Worm (Caenorhabditis elegans) whole organism, L3 larva: ENCODE measurements around the gene ncl-1.

Experiments
- R02D3.7 ChIP-seq: fragments of 150-350 bp; optimal IDR thresholded peaks from 2 replicates; lab custom pipeline; 2014; ENCODE audit warnings: missing biosample characterization, missing genetic modification characterization
- ZK546.5 ChIP-seq: sonication (generic microtip); optimal IDR thresholded peaks from 2 replicates; lab custom pipeline; 2017; ENCODE audit warnings: missing biosample characterization, missing genetic modification characterization
- aly-2 ChIP-seq: fragments of 150-350 bp; optimal IDR thresholded peaks from 2 replicates; lab custom pipeline; 2014; ENCODE audit warnings: missing biosample characterization, missing genetic modification characterization
- ama-1 ChIP-seq: fragments of 150-350 bp; optimal IDR thresholded peaks from 2 replicates; lab custom pipeline; 2018
- ceh-16 ChIP-seq: sonication (generic microtip); optimal IDR thresholded peaks from 2 replicates; lab custom pipeline; 2017; ENCODE audit warnings: missing biosample characterization, missing genetic modification characterization
- ceh-9 ChIP-seq: sonication (generic microtip); optimal IDR thresholded peaks from 2 replicates; lab custom pipeline; 2018; ENCODE audit warnings: missing biosample characterization, missing genetic modification characterization
- daf-12 ChIP-seq: fragments of 150-350 bp; optimal IDR thresholded peaks from 2 replicates; lab custom pipeline; 2014; ENCODE audit warnings: missing biosample characterization, missing genetic modification reagents, missing genetic modification characterization
- egl-27 ChIP-seq: sonication (generic microtip); optimal IDR thresholded peaks from 4 replicates; lab custom pipeline; 2017; ENCODE audit warnings: missing biosample characterization, missing genetic modification reagents, missing genetic modification characterization
- egl-5 ChIP-seq: fragments of 150-350 bp; optimal IDR thresholded peaks from 2 replicates; lab custom pipeline; 2017; ENCODE audit warnings: missing biosample characterization, missing genetic modification reagents, missing genetic modification characterization, inconsistent platforms
- elt-1 ChIP-seq: fragments of 150-350 bp; optimal IDR thresholded peaks from 2 replicates; lab custom pipeline; 2014; ENCODE audit warnings: missing biosample characterization, missing genetic modification characterization
- elt-2 ChIP-seq: sonication (generic microtip); optimal IDR thresholded peaks from 2 replicates; lab custom pipeline; 2016; ENCODE audit warnings: missing genetic modification reagents, mild to moderate bottlenecking, missing genetic modification characterization, missing compliant biosample characterization
- elt-3 ChIP-seq, 3 experiments: fragments of 150-350 bp in 1 of 3; sonication (generic microtip) in 2 of 3; optimal IDR thresholded peaks; 2 replicates in 2 of 3; 4 replicates in 1 of 3; lab custom pipeline; 2014 to 2017; ENCODE audit warnings: missing biosample characterization in 3 of 3, missing genetic modification characterization in 3 of 3
- eor-1 ChIP-seq, 2 experiments: fragments of 150-350 bp; optimal IDR thresholded peaks; 2 replicates each; lab custom pipeline; 2014 to 2018; ENCODE audit warnings: missing biosample characterization in 2 of 2, missing genetic modification characterization in 2 of 2
- fkh-10 ChIP-seq: sonication (generic microtip); optimal IDR thresholded peaks from 2 replicates; lab custom pipeline; 2017; ENCODE audit warnings: missing biosample characterization, missing genetic modification reagents, missing genetic modification characterization
- fkh-2 ChIP-seq: fragments of 150-350 bp; optimal IDR thresholded peaks from 2 replicates; lab custom pipeline; 2014; ENCODE audit warnings: missing biosample characterization, missing genetic modification reagents, missing genetic modification characterization
- fos-1 ChIP-seq: fragments of 150-350 bp; optimal IDR thresholded peaks from 2 replicates; lab custom pipeline; 2014; ENCODE audit warnings: missing biosample characterization, missing genetic modification characterization
- hmg-11 ChIP-seq: sonication (generic microtip); optimal IDR thresholded peaks from 2 replicates; lab custom pipeline; 2016; ENCODE audit warnings: missing genetic modification characterization, missing compliant biosample characterization
- jun-1 ChIP-seq: fragments of 150-350 bp; optimal IDR thresholded peaks from 2 replicates; lab custom pipeline; 2014; ENCODE audit warnings: missing biosample characterization, missing genetic modification reagents, missing genetic modification characterization
- lin-15B ChIP-seq: fragments of 150-350 bp; optimal IDR thresholded peaks from 2 replicates; lab custom pipeline; 2014; ENCODE audit warnings: missing biosample characterization, missing genetic modification characterization
- lin-39 ChIP-seq: fragments of 150-350 bp; optimal IDR thresholded peaks from 2 replicates; lab custom pipeline; 2018; ENCODE audit warnings: missing biosample characterization, missing genetic modification reagents, missing genetic modification characterization
- lsy-12 ChIP-seq: sonication (generic microtip); optimal IDR thresholded peaks from 2 replicates; lab custom pipeline; 2016; ENCODE audit warnings: mild to moderate bottlenecking, missing genetic modification characterization, missing compliant biosample characterization
- mdl-1 ChIP-seq: fragments of 150-350 bp; optimal IDR thresholded peaks from 2 replicates; lab custom pipeline; 2014; ENCODE audit warnings: missing biosample characterization, missing genetic modification characterization
- mml-1 ChIP-seq: fragments of 150-350 bp; sonication (generic microtip); optimal IDR thresholded peaks from 3 replicates; lab custom pipeline; 2014; ENCODE audit warnings: missing biosample characterization, missing genetic modification characterization
- nfya-1 ChIP-seq: sonication (generic microtip); optimal IDR thresholded peaks from 2 replicates; lab custom pipeline; 2017; ENCODE audit warnings: missing genetic modification characterization, mild to moderate bottlenecking, missing compliant biosample characterization, antibody characterized with exemption, moderate library complexity; ENCODE audit not compliant: insufficient read depth
- nhr-11 ChIP-seq: fragments of 150-350 bp; optimal IDR thresholded peaks from 2 replicates; lab custom pipeline; 2014; ENCODE audit warnings: missing biosample characterization, missing genetic modification characterization
- nhr-12 ChIP-seq: fragments of 150-350 bp; optimal IDR thresholded peaks from 2 replicates; lab custom pipeline; 2014; ENCODE audit warnings: missing biosample characterization, missing genetic modification characterization
- nhr-23 ChIP-seq: fragments of 150-350 bp; optimal IDR thresholded peaks from 2 replicates; lab custom pipeline; 2014; ENCODE audit warnings: missing biosample characterization, missing genetic modification reagents, missing genetic modification characterization
- nhr-237 ChIP-seq: fragments of 150-350 bp; optimal IDR thresholded peaks from 2 replicates; lab custom pipeline; 2014; ENCODE audit warnings: missing biosample characterization, missing genetic modification characterization
- nhr-25 ChIP-seq: sonication (generic microtip); optimal IDR thresholded peaks from 2 replicates; lab custom pipeline; 2017; ENCODE audit warnings: missing biosample characterization, missing genetic modification characterization
- nhr-28 ChIP-seq: fragments of 150-350 bp; optimal IDR thresholded peaks from 2 replicates; lab custom pipeline; 2014; ENCODE audit warnings: missing biosample characterization, missing genetic modification characterization
- nhr-43 ChIP-seq: sonication (generic microtip); optimal IDR thresholded peaks from 2 replicates; lab custom pipeline; 2016; ENCODE audit warnings: mild to moderate bottlenecking, missing genetic modification characterization, missing compliant biosample characterization; ENCODE audit not compliant: poor library complexity, severe bottlenecking
- nhr-76 ChIP-seq: fragments of 150-350 bp; sonication (generic microtip); optimal IDR thresholded peaks from 5 replicates; lab custom pipeline; 2014; ENCODE audit warnings: missing biosample characterization, missing genetic modification characterization
- nhr-77 ChIP-seq: fragments of 150-350 bp; optimal IDR thresholded peaks from 2 replicates; lab custom pipeline; 2014; ENCODE audit warnings: missing biosample characterization, missing genetic modification characterization
- pha-4 ChIP-seq: fragments of 150-350 bp; optimal IDR thresholded peaks from 2 replicates; lab custom pipeline; 2014; ENCODE audit warnings: missing biosample characterization, missing genetic modification reagents, missing genetic modification characterization
- pqm-1 ChIP-seq: fragments of 150-350 bp; optimal IDR thresholded peaks from 2 replicates; lab custom pipeline; 2017; ENCODE audit warnings: missing biosample characterization, missing genetic modification characterization, inconsistent platforms
- skn-1 ChIP-seq: fragments of 150-350 bp; optimal IDR thresholded peaks from 2 replicates; lab custom pipeline; 2014; ENCODE audit warnings: missing biosample characterization, missing genetic modification characterization
- snpc-4 ChIP-seq: fragments of 150-350 bp; optimal IDR thresholded peaks from 2 replicates; lab custom pipeline; 2014; ENCODE audit warnings: missing biosample characterization, missing genetic modification characterization
- unc-39 ChIP-seq: sonication (generic microtip); optimal IDR thresholded peaks from 4 replicates; lab custom pipeline; 2017; ENCODE audit warnings: missing biosample characterization, missing genetic modification characterization
- unc-62 ChIP-seq: fragments of 150-350 bp; sonication (generic microtip); optimal IDR thresholded peaks from 4 replicates; lab custom pipeline; 2014; ENCODE audit warnings: missing biosample characterization, missing genetic modification reagents, missing genetic modification characterization
- zag-1 ChIP-seq: fragments of 150-350 bp; optimal IDR thresholded peaks from 2 replicates; lab custom pipeline; 2014; ENCODE audit warnings: missing biosample characterization, missing genetic modification characterization
- ztf-11 ChIP-seq: fragments of 150-350 bp; optimal IDR thresholded peaks from 2 replicates; lab custom pipeline; 2014; ENCODE audit warnings: missing biosample characterization, missing genetic modification characterization
- ztf-4 ChIP-seq: fragments of 150-350 bp; optimal IDR thresholded peaks from 2 replicates; lab custom pipeline; 2014; ENCODE audit warnings: missing biosample characterization, missing genetic modification characterization

The ncl-1 gene

ce11 chrIII:7711908-7712359, 7.6 kb upstream of the ncl-1 start, which contains the start of gene C03B8.3:
C03B8.3 (plus strand) TSS chrIII:7712309.
- no peak for TF ChIP-seq lsy-12
- peak; percentile 7 for TF ChIP-seq pha-4 (tag; lab: Kevin White, UChicago)
- TF ChIP-seq egl-5 (tag; lab: Kevin White, UChicago): peak; percentile 12
- TF ChIP-seq lin-15B (tag; lab: Kevin White, UChicago): peak; percentile 66
- TF ChIP-seq fkh-2 (tag; lab: Kevin White, UChicago): no peak
- TF ChIP-seq nfya-1 (tag; lab: Kevin White, UChicago): peak; percentile 17

ce11 chrIII:7716550-7716949, 3.0 kb upstream of the ncl-1 start:
- TF ChIP-seq ztf-4 (no peak), ceh-9 (no peak), daf-12 (no peak), ceh-16 (tag; lab: Kevin White, UChicago) (no peak), hmg-11 (tag; lab: Kevin White, UChicago) (no peak), nhr-76 (tag; lab: Kevin White, UChicago) (no peak), R02D3.7 (tag; lab: Kevin White, UChicago) (no peak), ZK546.5 (tag; lab: Kevin White, UChicago) (no peak), egl-27 (tag; lab: Kevin White, UChicago) (no peak)

- no peak for TF ChIP-seq fkh-2 (tag; lab: Kevin White, UChicago)
- TF ChIP-seq R02D3.7 (tag; lab: Kevin White, UChicago): peak; percentile 1
- peak; percentile 80 for TF ChIP-seq lin-15B (tag; lab: Kevin White, UChicago)
- peak; percentile 27 for TF ChIP-seq lin-39
- peak; percentile 76 for TF ChIP-seq pqm-1 (tag; lab: Kevin White, UChicago)
- peak; percentile 76 for TF ChIP-seq nfya-1 (tag; lab: Kevin White, UChicago)
- TF ChIP-seq unc-62 (GFP tag; lab: Kevin White, UChicago): peak; percentile 15
- TF ChIP-seq ZK546.5 (tag; lab: Kevin White, UChicago): no peak
- TF ChIP-seq fkh-10 (GFP tag; lab: Kevin White, UChicago): no peak
- TF ChIP-seq lsy-12: no peak
- TF ChIP-seq zag-1 (tag; lab: Kevin White, UChicago): no peak
- peak; percentile 81 for TF ChIP-seq snpc-4 (tag; lab: Kevin White, UChicago)
- TF ChIP-seq pha-4 (tag; lab: Kevin White, UChicago): peak; percentile 87
- no peak for TF ChIP-seq elt-1
- TF ChIP-seq mml-1: no peak
- peak; percentile 64 for TF ChIP-seq nhr-25 (tag; lab: Kevin White, UChicago)
- peak; percentile 86 for TF ChIP-seq nhr-23
- TF ChIP-seq nhr-11 (tag; lab: Kevin White, UChicago): no peak
- no peak for TF ChIP-seq fos-1 (tag; lab: Kevin White, UChicago)
- peak; percentile 37 for TF ChIP-seq jun-1 (tag; lab: Kevin White, UChicago)
- TF ChIP-seq nhr-43 (tag; lab: Kevin White, UChicago): peak; percentile 40
- TF ChIP-seq nhr-77: no peak
- no peak for TF ChIP-seq nhr-28
- no peak for TF ChIP-seq daf-12
- TF ChIP-seq hmg-11 (tag; lab: Kevin White, UChicago): no peak
- TF ChIP-seq nhr-76 (tag; lab: Kevin White, UChicago): peak; percentile 90
- TF ChIP-seq egl-5 (tag; lab: Kevin White, UChicago): peak; percentile 54
- TF ChIP-seq nhr-237 (tag; lab: Kevin White, UChicago): no peak
- TF ChIP-seq skn-1: peak; percentile 3
- TF ChIP-seq elt-2 (tag; lab: Kevin White, UChicago): peak; percentile 80
- no peak for TF ChIP-seq unc-39
- no peak for TF ChIP-seq ztf-4
These were observed 1.2 kb upstream of the ncl-1 start for ce11 chrIII:7718318-7718717.

ce11 chrIII:7720861-7721260, 1.3 kb downstream of the ncl-1 start:
- no peak for TF ChIP-seq ceh-9
- no peak for TF ChIP-seq daf-12
- TF ChIP-seq fos-1 (tag; lab: Kevin White, UChicago): no peak
- no peak for TF ChIP-seq elt-3 (tag; optimal IDR thresholded peaks at IDR 0.05; lab: Kevin White, UChicago)
- no peak for TF ChIP-seq skn-1
- TF ChIP-seq ceh-16 (tag; lab: Kevin White, UChicago): no peak
- peak; percentile 42 for TF ChIP-seq fkh-10 (GFP tag; lab: Kevin White, UChicago)
- peak; percentile 33 for TF ChIP-seq lin-15B (tag; lab: Kevin White, UChicago)
- no peak for TF ChIP-seq aly-2 (tag; lab: Kevin White, UChicago)
- TF ChIP-seq mdl-1 (tag; lab: Kevin White, UChicago): peak; percentile 20
- TF ChIP-seq zag-1 (tag; lab: Kevin White, UChicago): no peak
- TF ChIP-seq nhr-12 (tag; lab: Kevin White, UChicago): no peak
- TF ChIP-seq elt-1: peak; percentile 2
- TF ChIP-seq nfya-1 (tag; lab: Kevin White, UChicago): peak; percentile 99
- TF ChIP-seq nhr-23: no peak
- TF ChIP-seq pqm-1 (tag; lab: Kevin White, UChicago): no peak
- no peak for TF ChIP-seq lsy-12
- TF ChIP-seq ama-1 (lab: Kevin White, UChicago): peak; percentile 70
- TF ChIP-seq lin-39: peak; percentile 82
- no peak for TF ChIP-seq jun-1 (tag; lab: Kevin White, UChicago)
- TF ChIP-seq hmg-11 (tag; lab: Kevin White, UChicago): peak; percentile 1
- no peak for TF ChIP-seq fkh-2 (tag; lab: Kevin White, UChicago)
- no peak for TF ChIP-seq egl-27 (tag; lab: Kevin White, UChicago)
- TF ChIP-seq ZK546.5 (tag; lab: Kevin White, UChicago): no peak
- no peak for TF ChIP-seq nhr-25 (tag; lab: Kevin White, UChicago)
- TF ChIP-seq eor-1 (tag; optimal IDR thresholded peaks at IDR 0.05; lab: Kevin White, UChicago): no peak
- no peak for TF ChIP-seq unc-62 (GFP tag; lab: Kevin White, UChicago)
- peak; percentile 5 for TF ChIP-seq nhr-11 (tag; lab: Kevin White, UChicago)
- TF ChIP-seq egl-5 (tag; lab: Kevin White, UChicago): no peak
- no peak for TF ChIP-seq R02D3.7 (tag; lab: Kevin White, UChicago)
- no peak for TF ChIP-seq ztf-4
- TF ChIP-seq ztf-11 (tag; lab: Kevin White, UChicago): no peak
- TF ChIP-seq nhr-28: no peak
